Worm (Caenorhabditis elegans): Measurements from ENCODE around the gene chil-19.
A peak's percentile ranks its signal among the peaks of the same experiment; 100 is the strongest.

The chil-19 gene

DNA sequence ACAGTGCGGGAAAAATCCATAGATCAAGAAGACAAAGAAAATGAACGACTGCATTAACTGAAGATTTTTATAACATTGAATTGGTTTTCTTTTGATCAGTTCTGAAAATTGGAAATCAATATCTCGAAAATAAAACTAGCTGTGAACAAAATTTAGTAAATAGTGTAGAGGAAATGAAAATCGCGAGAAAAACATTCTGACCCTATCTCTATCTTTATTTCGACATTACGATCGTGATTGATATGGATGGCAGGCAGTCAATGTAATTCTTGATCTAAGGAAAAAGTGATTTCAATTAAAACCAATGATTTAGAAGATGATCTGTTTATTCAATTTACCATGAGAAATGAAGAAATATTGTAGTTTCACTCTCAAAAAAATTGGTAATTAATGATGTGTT lies 18.2 kb downstream of the chil-19 start, which contains the start of gene kin-16:
TSS of gene kin-16 (minus strand) at position 101 of the 400 bp plus-strand sequence.
- TF ChIP-seq sem-4 (tag; optimal IDR thresholded peaks at IDR 0.05): no peak
- TF ChIP-seq mdl-1 (tag; optimal IDR thresholded peaks at IDR 0.05): no peak
- no peak for TF ChIP-seq nhr-237 (tag; optimal IDR thresholded peaks at IDR 0.05)
- TF ChIP-seq gmeb-1 (tag; optimal IDR thresholded peaks at IDR 0.05): no peak
- no peak for TF ChIP-seq skn-1 (tag; optimal IDR thresholded peaks at IDR 0.05)
- TF ChIP-seq nhr-77 (tag; optimal IDR thresholded peaks at IDR 0.05): no peak

DNA sequence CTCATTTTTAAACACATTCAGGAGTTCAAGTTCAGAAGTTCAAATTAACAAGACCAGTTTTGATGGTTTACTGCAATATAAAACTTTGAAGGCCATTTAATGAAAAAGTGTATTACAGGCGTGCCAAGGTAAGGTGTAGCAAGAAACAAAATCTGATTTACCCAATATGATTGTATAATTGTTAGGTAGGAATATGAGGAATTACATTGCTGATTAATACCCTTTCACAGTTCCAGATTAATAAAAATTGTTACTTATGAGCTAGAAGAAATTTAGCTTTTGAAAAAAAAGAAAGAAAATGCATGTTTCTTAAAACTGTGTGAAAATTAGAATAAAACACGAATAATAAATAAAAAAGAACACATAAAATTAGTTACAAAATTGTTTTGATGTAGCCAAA lies 20.6 kb downstream of the chil-19 start, which contains the start of gene kin-15:
TSS of gene kin-15 (minus strand) at position 101 of the 400 bp plus-strand sequence.
- no peak for TF ChIP-seq lsy-2 (tag; optimal IDR thresholded peaks at IDR 0.05)
- peak; percentile 26 for TF ChIP-seq nhr-25 (tag; optimal IDR thresholded peaks at IDR 0.05)
- TF ChIP-seq unc-55 (GFP tag; optimal IDR thresholded peaks at IDR 0.05): no peak

DNA sequence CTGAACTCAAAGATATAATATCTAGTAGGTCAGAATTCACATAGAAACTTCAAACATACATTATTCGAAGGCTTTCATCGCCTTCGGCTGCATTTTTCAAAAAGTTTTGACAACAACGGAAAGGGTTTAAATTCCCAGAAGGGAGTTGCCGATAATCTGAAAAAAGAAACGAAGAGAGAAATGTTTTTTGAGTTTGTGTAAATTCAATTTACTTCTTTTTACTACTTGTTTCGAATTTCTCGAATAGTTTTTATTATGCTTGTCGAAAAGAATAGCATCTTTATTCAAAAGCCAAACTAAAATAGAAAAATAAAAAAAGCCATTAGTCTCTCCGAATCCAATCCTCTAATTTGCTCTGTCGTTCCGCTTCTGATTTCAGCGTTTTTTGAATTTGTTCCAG lies 23.1 kb downstream of the chil-19 start:
- no peak for TF ChIP-seq nhr-10 (tag; optimal IDR thresholded peaks at IDR 0.05)
- TF ChIP-seq C34F6.9 (tag; optimal IDR thresholded peaks at IDR 0.05): no peak
- TF ChIP-seq snpc-4 (tag; optimal IDR thresholded peaks at IDR 0.05): no peak
- no peak for TF ChIP-seq Y55F3AM.14 (GFP tag; optimal IDR thresholded peaks at IDR 0.05)

DNA sequence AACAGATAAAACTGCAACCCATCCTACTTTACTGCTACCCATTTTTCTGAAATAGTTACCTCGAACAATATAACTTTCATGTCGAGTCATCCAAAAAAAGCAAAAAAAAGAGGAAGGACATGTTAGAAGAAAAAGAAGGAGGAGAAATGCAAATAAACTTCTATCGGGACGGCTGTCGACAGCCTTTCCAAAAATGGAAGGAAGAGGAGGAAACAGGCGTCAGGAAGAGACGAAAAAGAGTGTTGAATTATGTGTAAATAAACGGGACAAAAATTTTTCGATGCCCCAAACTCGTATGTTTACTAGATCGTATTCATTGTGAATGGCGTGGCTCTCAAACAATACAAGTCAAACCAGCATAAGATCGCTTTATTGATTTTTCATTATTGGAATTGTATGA lies 26.6 kb downstream of the chil-19 start, which contains the start of gene M176.5:
TSS of gene M176.5 (minus strand) at position 101 of the 400 bp plus-strand sequence.
- TF ChIP-seq F13H6.1 (tag; optimal IDR thresholded peaks at IDR 0.05) (peak; percentile 15), C34F6.9 (tag; optimal IDR thresholded peaks at IDR 0.05) (no peak), blmp-1 (tag; optimal IDR thresholded peaks at IDR 0.05; ENCODE audit: insufficient read depth) (no peak), nhr-21 (tag; optimal IDR thresholded peaks at IDR 0.05) (no peak), sma-3 (GFP tag; optimal IDR thresholded peaks at IDR 0.05) (no peak), ama-1 (optimal IDR thresholded peaks at IDR 0.05) (no peak)

DNA sequence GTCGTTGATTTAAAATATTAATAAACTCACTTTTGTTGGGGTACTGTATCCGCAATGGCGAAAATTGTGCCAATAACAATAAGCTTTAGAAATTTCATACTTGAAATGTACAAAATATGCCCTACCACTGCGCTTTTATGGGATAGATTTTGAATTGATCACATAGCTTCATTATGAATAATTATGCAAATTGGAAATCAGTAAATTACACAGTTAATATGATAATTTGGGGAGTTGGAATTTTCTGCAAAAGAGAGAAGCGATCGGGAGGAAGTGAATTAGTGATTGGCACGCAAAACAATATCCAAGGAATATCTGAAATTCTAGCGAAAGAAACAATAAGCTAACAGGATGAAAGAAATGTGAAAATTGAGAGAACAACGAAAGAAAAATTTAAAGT lies 28.1 kb downstream of the chil-19 start, which contains the start of gene M176.10:
TSS of gene M176.10 (minus strand) at position 101 of the 400 bp plus-strand sequence.
- TF ChIP-seq nhr-11 (tag; optimal IDR thresholded peaks at IDR 0.05): no peak
- TF ChIP-seq unc-55 (GFP tag; optimal IDR thresholded peaks at IDR 0.05): no peak
- no peak for TF ChIP-seq Y55F3AM.14 (GFP tag; optimal IDR thresholded peaks at IDR 0.05)
- no peak for TF ChIP-seq aly-2 (tag; optimal IDR thresholded peaks at IDR 0.05)
- no peak for TF ChIP-seq lin-13 (GFP tag; optimal IDR thresholded peaks at IDR 0.05)
- no peak for TF ChIP-seq mab-5 (tag; optimal IDR thresholded peaks at IDR 0.05)
- no peak for TF ChIP-seq elt-3 (tag; optimal IDR thresholded peaks at IDR 0.05)
- TF ChIP-seq sem-4 (tag; optimal IDR thresholded peaks at IDR 0.05): no peak

DNA sequence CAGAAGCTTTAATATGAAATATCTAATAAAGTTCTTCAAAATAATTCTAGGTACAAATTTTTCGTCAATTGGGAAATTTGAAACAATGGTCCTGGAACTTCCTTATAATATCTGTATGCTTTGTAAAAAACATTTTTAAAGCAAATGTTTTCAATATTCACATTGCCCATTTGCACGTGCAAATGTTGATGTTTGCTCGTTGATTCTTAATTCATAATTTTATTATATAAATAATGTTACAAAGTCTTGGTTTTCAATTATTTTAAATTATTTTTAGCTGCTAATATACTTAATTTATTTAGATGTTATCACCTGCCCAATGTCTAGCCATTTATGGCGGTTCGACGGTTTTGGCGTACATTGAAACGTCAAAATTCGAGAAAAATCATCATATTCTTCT lies 32.2 kb downstream of the chil-19 start, which contains the start of gene M176.11:
TSS of gene M176.11 (plus strand) at position 301 of the 400 bp plus-strand sequence.
- TF ChIP-seq sma-3 (GFP tag; optimal IDR thresholded peaks at IDR 0.05): no peak
- no peak for TF ChIP-seq zag-1 (tag; optimal IDR thresholded peaks at IDR 0.05)
- TF ChIP-seq ceh-82 (tag; optimal IDR thresholded peaks at IDR 0.05): no peak
- no peak for TF ChIP-seq elt-1 (tag; optimal IDR thresholded peaks at IDR 0.05)
- no peak for TF ChIP-seq nhr-237 (tag; optimal IDR thresholded peaks at IDR 0.05)
- no peak for TF ChIP-seq fos-1 (tag; optimal IDR thresholded peaks at IDR 0.05)
- TF ChIP-seq unc-55 (GFP tag; optimal IDR thresholded peaks at IDR 0.05): no peak
- TF ChIP-seq nhr-21 (tag; optimal IDR thresholded peaks at IDR 0.05): no peak

DNA sequence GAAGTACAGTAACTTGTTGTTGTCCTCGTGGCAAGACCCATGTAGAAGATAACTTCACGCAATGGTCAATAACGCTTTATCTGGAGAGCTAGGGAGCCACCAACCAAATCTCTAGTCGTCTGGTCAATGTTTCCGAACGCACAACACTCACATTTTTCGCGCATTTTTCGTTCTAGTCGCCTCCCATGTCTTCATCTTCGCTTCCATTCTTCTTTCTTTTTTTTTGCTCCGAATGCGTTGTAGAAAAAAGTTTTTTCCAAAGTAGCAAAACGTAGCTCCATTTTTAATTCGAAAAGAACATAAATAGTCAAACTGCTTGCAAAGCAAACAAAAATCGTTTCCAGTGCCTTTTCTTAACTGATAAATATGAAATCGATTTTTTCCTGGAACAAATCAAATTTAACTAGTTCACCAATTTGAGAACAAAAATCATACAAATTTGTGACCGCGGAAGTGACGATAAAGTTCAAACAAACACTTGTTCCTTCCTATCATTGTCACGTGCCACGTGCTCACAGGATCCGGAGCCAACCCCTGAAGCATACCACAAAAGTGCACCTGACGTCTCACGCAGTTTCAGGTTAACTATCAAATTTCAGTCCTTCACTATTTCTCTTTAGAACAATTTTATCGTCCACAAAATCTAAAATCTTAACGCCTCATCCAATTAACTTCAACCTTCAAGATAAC lies 35.2 kb downstream of the chil-19 start:
- no peak for TF ChIP-seq gmeb-1 (tag; optimal IDR thresholded peaks at IDR 0.05)
- no peak for TF ChIP-seq mdl-1 (tag; optimal IDR thresholded peaks at IDR 0.05)
- TF ChIP-seq skn-1 (tag; optimal IDR thresholded peaks at IDR 0.05): no peak
- TF ChIP-seq aly-2 (tag; optimal IDR thresholded peaks at IDR 0.05): no peak
- no peak for TF ChIP-seq ztf-11 (tag; optimal IDR thresholded peaks at IDR 0.05)
- TF ChIP-seq nhr-11 (tag; optimal IDR thresholded peaks at IDR 0.05): no peak
- TF ChIP-seq mbf-1 (tag; optimal IDR thresholded peaks at IDR 0.05): no peak
- no peak for TF ChIP-seq R02D3.7 (tag; optimal IDR thresholded peaks at IDR 0.05)
- no peak for TF ChIP-seq lin-13 (GFP tag; optimal IDR thresholded peaks at IDR 0.05)
- TF ChIP-seq nhr-23 (tag; optimal IDR thresholded peaks at IDR 0.05): no peak
- no peak for TF ChIP-seq mab-5 (tag; optimal IDR thresholded peaks at IDR 0.05)
- no peak for TF ChIP-seq zag-1 (tag; optimal IDR thresholded peaks at IDR 0.05)
- no peak for TF ChIP-seq nhr-237 (tag; optimal IDR thresholded peaks at IDR 0.05)
- no peak for TF ChIP-seq elt-1 (tag; optimal IDR thresholded peaks at IDR 0.05)
- no peak for TF ChIP-seq blmp-1 (tag; optimal IDR thresholded peaks at IDR 0.05; ENCODE audit: insufficient read depth)
- TF ChIP-seq nhr-6 (tag; optimal IDR thresholded peaks at IDR 0.05): no peak
- no peak for TF ChIP-seq lsy-2 (tag; optimal IDR thresholded peaks at IDR 0.05)
- no peak for TF ChIP-seq nhr-10 (tag; optimal IDR thresholded peaks at IDR 0.05)
- no peak for TF ChIP-seq ZK546.5 (tag; optimal IDR thresholded peaks at IDR 0.05)

All from whole organism, L2 larva.